Fruit fly (Drosophila melanogaster): ENCODE data around the gene Eig71Eg.

The Eig71Eg gene

dm6 chr3L:15637618-15638017 is 19.8 kb upstream of the Eig71Eg start:
- TF ChIP-seq Eip93F (GFP tag; optimal IDR thresholded peaks at IDR 0.05) (peak; percentile 14), svp (GFP tag) (peak; percentile 52), CG34406 (GFP tag; optimal IDR thresholded peaks at IDR 0.05) (peak; percentile 23), ss (GFP tag; optimal IDR thresholded peaks at IDR 0.05) (peak in 1 of 2 experiments; percentile 27), Eip78C (GFP tag) (peak; percentile 78), Sox14 (GFP tag; optimal IDR thresholded peaks at IDR 0.05) (peak; percentile 4), CG4318 (GFP tag; optimal IDR thresholded peaks at IDR 0.05) (no peak), CG10669 (GFP tag; optimal IDR thresholded peaks at IDR 0.05) (peak; percentile 6), dac (GFP tag; optimal IDR thresholded peaks at IDR 0.05) (no peak), vri (GFP tag; optimal IDR thresholded peaks at IDR 0.05) (peak; percentile 97), fkh (GFP tag; optimal IDR thresholded peaks at IDR 0.05) (peak; percentile 27), Gug (GFP tag; IDR thresholded peaks at IDR 0.05) (no peak)

DNA sequence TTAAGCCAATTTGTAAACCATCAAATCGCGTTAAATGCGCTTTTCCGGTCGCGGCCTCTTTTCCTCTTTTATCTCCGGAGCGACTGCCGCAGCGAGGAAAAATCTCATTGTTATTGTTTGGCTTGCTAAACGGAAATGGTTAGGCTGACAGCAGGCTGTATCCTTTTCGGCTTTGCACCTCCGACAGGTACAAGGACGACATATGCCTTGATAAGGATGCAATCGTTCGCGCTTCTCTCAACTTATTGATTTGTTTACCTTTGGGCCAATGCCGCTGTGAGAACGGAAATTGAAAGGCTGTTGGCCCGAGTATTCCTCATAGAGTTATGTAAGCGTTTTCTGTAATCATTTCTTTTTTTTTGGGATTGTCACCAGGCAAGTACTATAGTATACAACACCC is 18.9 kb upstream of the Eig71Eg start:
- no peak for TF ChIP-seq Blimp-1 (GFP tag; optimal IDR thresholded peaks at IDR 0.05)

dm6 chr3L:15639978-15640377 is 17.4 kb upstream of the Eig71Eg start:
- TF ChIP-seq lz (GFP tag; optimal IDR thresholded peaks at IDR 0.05) = peak; percentile 7
- no peak for TF ChIP-seq Gug (GFP tag; IDR thresholded peaks at IDR 0.05)
- no peak for TF ChIP-seq CG32006 (GFP tag; optimal IDR thresholded peaks at IDR 0.05)
- no peak for TF ChIP-seq CG8319 (GFP tag; optimal IDR thresholded peaks at IDR 0.05)
- no peak for TF ChIP-seq CG8632 (GFP tag; optimal IDR thresholded peaks at IDR 0.05)
- no peak for TF ChIP-seq CG6163 (GFP tag; IDR thresholded peaks at IDR 0.05)
- TF ChIP-seq CG11762 (GFP tag; optimal IDR thresholded peaks at IDR 0.05; ENCODE audit: insufficient read depth) = no peak
- peak; percentile 39 for TF ChIP-seq svp (GFP tag)
- TF ChIP-seq acj6 (GFP tag; optimal IDR thresholded peaks at IDR 0.05) = no peak
- no peak for TF ChIP-seq Smox (GFP tag; optimal IDR thresholded peaks at IDR 0.05)
- TF ChIP-seq CG6792 (GFP tag; optimal IDR thresholded peaks at IDR 0.05) = no peak
- TF ChIP-seq Ets21C (GFP tag; optimal IDR thresholded peaks at IDR 0.05) = no peak
- no peak for TF ChIP-seq CG3919 (GFP tag; optimal IDR thresholded peaks at IDR 0.05)
- peak; percentile 2 for TF ChIP-seq Met (GFP tag; optimal IDR thresholded peaks at IDR 0.05)
- peak; percentile 12 for TF ChIP-seq esn (GFP tag; optimal IDR thresholded peaks at IDR 0.05)
- TF ChIP-seq CG8119 (GFP tag; IDR thresholded peaks at IDR 0.05) = 0 out of 3 replicates have a peak, but pooled peaks have one; percentile 17
- TF ChIP-seq topi (GFP tag; optimal IDR thresholded peaks at IDR 0.05) = no peak
- no peak for TF ChIP-seq CG9139 (GFP tag; optimal IDR thresholded peaks at IDR 0.05)
- peak; percentile 4 for TF ChIP-seq CG31627 (GFP tag; optimal IDR thresholded peaks at IDR 0.05)

dm6 chr3L:15641590-15642019 is 15.8 kb upstream of the Eig71Eg start:
- TF ChIP-seq Ets96B (tag; optimal IDR thresholded peaks at IDR 0.05) (peak; percentile 50), CG31627 (GFP tag; optimal IDR thresholded peaks at IDR 0.05) (peak; percentile 38), CG7368 (GFP tag; optimal IDR thresholded peaks at IDR 0.05) (peak; percentile 0), Sox102F (GFP tag; optimal IDR thresholded peaks at IDR 0.05) (peak; percentile 53), Gug (GFP tag; IDR thresholded peaks at IDR 0.05) (0 out of 2 replicates have a peak, but pooled peaks have one; percentile 21), CG1621 (tag; optimal IDR thresholded peaks at IDR 0.05) (peak; percentile 3), CG32006 (GFP tag; optimal IDR thresholded peaks at IDR 0.05) (peak; percentile 51), CG9139 (GFP tag; optimal IDR thresholded peaks at IDR 0.05) (no peak), Hr38 (GFP tag; optimal IDR thresholded peaks at IDR 0.05) (no peak), topi (GFP tag; optimal IDR thresholded peaks at IDR 0.05) (peak; percentile 64), salr (GFP tag; optimal IDR thresholded peaks at IDR 0.05) (peak in 1 of 2 experiments; percentile 20), svp (GFP tag) (peak; percentile 73), CG6276 (GFP tag; optimal IDR thresholded peaks at IDR 0.05) (no peak), CG16779 (tag; optimal IDR thresholded peaks at IDR 0.05) (no peak), Blimp-1 (GFP tag; optimal IDR thresholded peaks at IDR 0.05) (peak; percentile 49), Sox15 (GFP tag; optimal IDR thresholded peaks at IDR 0.05) (no peak), Smox (GFP tag; optimal IDR thresholded peaks at IDR 0.05) (peak; percentile 49), vri (GFP tag; optimal IDR thresholded peaks at IDR 0.05) (no peak), Hr4 (GFP tag; optimal IDR thresholded peaks at IDR 0.05) (no peak), lz (GFP tag; optimal IDR thresholded peaks at IDR 0.05) (peak; percentile 27), dac (GFP tag; optimal IDR thresholded peaks at IDR 0.05) (peak; percentile 29), net (GFP tag; optimal IDR thresholded peaks at IDR 0.05) (peak; percentile 5), CG10669 (GFP tag; optimal IDR thresholded peaks at IDR 0.05) (peak; percentile 66), fd59A (GFP tag; optimal IDR thresholded peaks at IDR 0.05) (peak; percentile 33), dsx (GFP tag; optimal IDR thresholded peaks at IDR 0.05; ENCODE audit: poor library complexity, severe bottlenecking) (peak; percentile 17), CG11902 (GFP tag; optimal IDR thresholded peaks at IDR 0.05) (peak; percentile 31), cyc (GFP tag; optimal IDR thresholded peaks at IDR 0.05) (peak; percentile 53)
